Worm (Caenorhabditis elegans): Measurements from ENCODE around the gene hda-1.

The hda-1 gene

ce11 chrV:14546569-14546968, 21.4 kb downstream of the hda-1 start, which contains the start of gene C53A5.13:
C53A5.13 (plus strand) TSS chrV:14546869.
- no peak for TF ChIP-seq nhr-77 (tag; optimal IDR thresholded peaks at IDR 0.05)
- TF ChIP-seq nhr-237 (tag; optimal IDR thresholded peaks at IDR 0.05) = no peak
- no peak for TF ChIP-seq lsy-12 (tag; optimal IDR thresholded peaks at IDR 0.05)
- no peak for TF ChIP-seq nhr-12 (tag; optimal IDR thresholded peaks at IDR 0.05)
- no peak for TF ChIP-seq pha-4 (tag; optimal IDR thresholded peaks at IDR 0.05)
- no peak for TF ChIP-seq tbx-2 (tag; optimal IDR thresholded peaks at IDR 0.05)
- TF ChIP-seq jun-1 (tag; optimal IDR thresholded peaks at IDR 0.05) = no peak
- TF ChIP-seq ztf-4 (tag; optimal IDR thresholded peaks at IDR 0.05) = no peak
- TF ChIP-seq ztf-11 (tag; optimal IDR thresholded peaks at IDR 0.05) = no peak
- no peak for TF ChIP-seq fos-1 (tag; optimal IDR thresholded peaks at IDR 0.05)
- no peak for TF ChIP-seq elt-3 (tag; optimal IDR thresholded peaks at IDR 0.05)
- TF ChIP-seq egl-27 (tag; optimal IDR thresholded peaks at IDR 0.05) = no peak
- TF ChIP-seq nhr-76 (tag; optimal IDR thresholded peaks at IDR 0.05) = no peak
- TF ChIP-seq fkh-2 (tag; optimal IDR thresholded peaks at IDR 0.05) = no peak
- TF ChIP-seq zag-1 (tag; optimal IDR thresholded peaks at IDR 0.05) = no peak
- TF ChIP-seq unc-39 (tag; optimal IDR thresholded peaks at IDR 0.05) = no peak
- no peak for TF ChIP-seq lin-15B (tag; optimal IDR thresholded peaks at IDR 0.05)
- no peak for TF ChIP-seq ZK546.5 (tag; optimal IDR thresholded peaks at IDR 0.05)

ce11 chrV:14548510-14548909, 23.3 kb downstream of the hda-1 start:
- TF ChIP-seq nhr-76 (tag; optimal IDR thresholded peaks at IDR 0.05) (no peak), jun-1 (tag; optimal IDR thresholded peaks at IDR 0.05) (no peak), nhr-23 (tag; optimal IDR thresholded peaks at IDR 0.05) (no peak), eor-1 (tag; optimal IDR thresholded peaks at IDR 0.05) (no peak), elt-2 (tag; optimal IDR thresholded peaks at IDR 0.05) (peak; percentile 7), nhr-28 (tag; optimal IDR thresholded peaks at IDR 0.05) (no peak), zag-1 (tag; optimal IDR thresholded peaks at IDR 0.05) (no peak), ceh-16 (tag; optimal IDR thresholded peaks at IDR 0.05) (no peak)

- no peak for TF ChIP-seq skn-1 (tag; optimal IDR thresholded peaks at IDR 0.05)
- TF ChIP-seq elt-1 (tag; optimal IDR thresholded peaks at IDR 0.05) = no peak
- no peak for TF ChIP-seq nhr-67 (tag; optimal IDR thresholded peaks at IDR 0.05)
Measured at ce11 chrV:14556187-14556586, 31.0 kb downstream of the hda-1 start, which contains the start of gene srg-47. srg-47 (minus strand) TSS chrV:14556287.

DNA sequence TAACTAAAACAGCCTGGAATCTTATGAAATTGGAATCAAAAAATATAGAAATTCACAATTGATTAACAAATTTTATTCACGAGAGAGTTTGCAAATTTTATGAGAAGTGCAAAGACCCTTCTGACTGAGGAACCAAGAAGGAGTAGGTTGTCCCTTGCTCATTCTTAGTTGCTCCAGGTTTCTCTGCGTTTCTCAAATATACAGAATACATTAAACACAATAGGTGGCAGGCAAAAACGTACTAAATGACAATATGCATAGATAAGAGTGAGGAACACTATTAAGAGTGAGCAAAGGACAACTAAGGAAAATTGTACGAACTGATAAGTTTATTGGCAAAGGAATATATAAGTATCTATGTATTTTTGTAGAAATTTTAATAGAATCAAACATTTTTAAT, 33.6 kb downstream of the hda-1 start, which contains the start of gene C53A5.9:
TSS of gene C53A5.9 (minus strand) at position 101 of the 400 bp plus-strand sequence.
- no peak for TF ChIP-seq nhr-23 (tag; optimal IDR thresholded peaks at IDR 0.05)
- no peak for TF ChIP-seq egl-5 (tag; optimal IDR thresholded peaks at IDR 0.05)
- no peak for TF ChIP-seq eor-1 (tag; optimal IDR thresholded peaks at IDR 0.05)
- no peak for TF ChIP-seq R02D3.7 (tag; optimal IDR thresholded peaks at IDR 0.05)

- no peak for TF ChIP-seq fkh-10 (GFP tag; optimal IDR thresholded peaks at IDR 0.05)
- TF ChIP-seq nfya-1 (tag; optimal IDR thresholded peaks at IDR 0.05; ENCODE audit: insufficient read depth) = no peak
- no peak for TF ChIP-seq mdl-1 (tag; optimal IDR thresholded peaks at IDR 0.05)
- TF ChIP-seq daf-12 (tag; optimal IDR thresholded peaks at IDR 0.05) = no peak
- TF ChIP-seq R02D3.7 (tag; optimal IDR thresholded peaks at IDR 0.05) = no peak
- no peak for TF ChIP-seq nhr-76 (tag; optimal IDR thresholded peaks at IDR 0.05)
- TF ChIP-seq unc-62 (GFP tag; optimal IDR thresholded peaks at IDR 0.05) = no peak
- no peak for TF ChIP-seq nhr-11 (tag; optimal IDR thresholded peaks at IDR 0.05)
- TF ChIP-seq hmg-11 (tag; optimal IDR thresholded peaks at IDR 0.05) = no peak
- TF ChIP-seq unc-39 (tag; optimal IDR thresholded peaks at IDR 0.05) = no peak
- no peak for TF ChIP-seq elt-3 (tag; optimal IDR thresholded peaks at IDR 0.05)
- no peak for TF ChIP-seq ceh-9 (tag; optimal IDR thresholded peaks at IDR 0.05)
Measured at ce11 chrV:14559312-14559711, 34.1 kb downstream of the hda-1 start, which contains the start of gene srt-32. srt-32 (plus strand) TSS chrV:14559612.

All from whole organism, L3 larva.